Worm (Caenorhabditis elegans): ENCODE measurements around the gene srt-17.

Gene srt-17

DNA sequence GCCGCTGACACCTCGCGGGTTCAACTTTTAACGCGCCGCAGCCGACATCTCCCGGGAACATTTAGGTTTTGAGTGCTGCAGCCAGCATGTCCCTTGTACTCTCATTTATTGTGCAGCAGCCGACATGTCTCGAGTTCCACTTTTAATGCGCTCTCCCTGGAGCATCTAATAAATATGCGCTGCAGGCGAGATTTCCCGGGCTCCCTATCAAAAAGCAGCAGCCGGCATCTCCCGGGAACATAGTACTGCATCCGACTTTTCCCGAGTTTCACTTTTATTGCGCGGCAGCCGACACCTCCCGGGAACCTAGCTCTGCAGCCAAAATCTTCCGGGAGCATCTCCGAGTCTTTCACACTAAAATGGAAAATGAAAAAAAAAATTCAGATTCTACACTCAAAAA lies 3.8 kb downstream of the srt-17 start:
- no peak for TF ChIP-seq hmbx-1 (tag; optimal IDR thresholded peaks at IDR 0.05)
- TF ChIP-seq B0310.2 (tag; optimal IDR thresholded peaks at IDR 0.05): no peak
- no peak for TF ChIP-seq tbx-37 (GFP tag; conservative IDR thresholded peaks at IDR 0.05)
- TF ChIP-seq ets-7 (tag; optimal IDR thresholded peaks at IDR 0.05): no peak
- TF ChIP-seq hnd-1 (tag; optimal IDR thresholded peaks at IDR 0.05): no peak
- TF ChIP-seq aly-1 (tag; optimal IDR thresholded peaks at IDR 0.05): no peak
- no peak for TF ChIP-seq sea-1 (GFP tag; conservative IDR thresholded peaks at IDR 0.05)

DNA sequence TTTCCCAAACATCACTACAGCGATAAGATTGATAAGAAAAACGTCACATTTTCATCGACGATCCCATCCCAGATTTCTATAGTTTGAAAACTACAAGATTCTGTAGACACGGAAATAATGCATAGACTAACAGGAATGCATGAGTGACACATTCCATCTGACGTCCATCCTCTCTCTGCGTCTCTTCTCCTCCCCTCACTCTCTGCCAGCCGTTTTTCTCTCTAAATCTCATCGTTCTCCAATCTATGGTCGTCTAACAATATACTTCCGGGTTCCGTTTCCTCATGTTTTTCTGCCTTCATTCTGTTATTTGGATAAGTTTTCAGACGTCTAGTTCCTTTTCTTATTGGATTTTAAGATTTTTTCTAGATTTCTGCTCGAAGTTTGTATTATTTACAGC lies 5.8 kb downstream of the srt-17 start, which contains the start of gene F48G7.4:
F48G7.4 (plus strand) TSS at position 400 of the 400 bp plus-strand sequence.
- TF ChIP-seq F13C5.2 (tag; optimal IDR thresholded peaks at IDR 0.05): no peak

DNA sequence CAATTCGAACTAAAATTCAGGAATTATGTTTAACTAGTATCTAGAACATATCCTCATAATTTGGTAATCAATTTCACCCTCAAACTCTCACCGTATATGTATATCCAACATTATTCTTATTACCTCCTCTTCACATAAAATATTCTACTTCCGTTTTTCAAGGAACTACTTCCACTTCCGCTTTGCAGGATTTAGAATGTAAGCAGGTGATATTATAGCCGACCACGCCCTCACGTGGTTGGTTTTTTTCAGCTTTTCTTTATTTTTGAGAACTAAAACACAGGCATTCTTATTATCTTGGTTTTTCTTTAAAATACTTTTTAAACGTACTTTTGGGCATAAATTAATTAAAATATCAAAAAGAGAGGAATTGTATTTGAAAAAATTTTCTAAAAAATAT lies 6.9 kb downstream of the srt-17 start:
- TF ChIP-seq scrt-1 (GFP tag; IDR thresholded peaks at IDR 0.05) (no peak), tbx-37 (GFP tag; conservative IDR thresholded peaks at IDR 0.05) (no peak), ceh-13 (GFP tag; optimal IDR thresholded peaks at IDR 0.05) (no peak), pes-1 (GFP tag; IDR thresholded peaks at IDR 0.05) (no peak)

DNA sequence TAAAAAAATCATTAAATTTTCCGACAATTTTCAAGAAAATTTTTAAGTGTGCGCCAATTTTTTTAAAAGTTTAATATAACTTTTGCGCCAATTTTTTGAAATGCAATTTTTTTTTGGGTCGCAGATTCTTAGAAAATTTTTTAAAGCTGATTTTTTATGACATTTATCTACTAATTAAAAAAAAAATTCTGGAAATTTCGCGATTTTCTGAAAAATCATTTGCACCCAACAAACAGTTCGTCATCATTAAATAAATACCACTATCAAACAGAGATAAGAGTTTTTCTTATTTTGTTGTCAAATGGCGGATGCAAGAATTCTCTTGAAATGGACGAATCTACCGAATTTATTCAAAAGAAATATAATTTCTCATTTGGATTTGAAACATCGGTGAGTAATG lies 9.5 kb downstream of the srt-17 start, which contains the start of gene F48G7.13:
F48G7.13 (plus strand) TSS at position 301 of the 400 bp plus-strand sequence.
- TF ChIP-seq F13C5.2 (tag; optimal IDR thresholded peaks at IDR 0.05) (no peak), ama-1 (optimal IDR thresholded peaks at IDR 0.05) (no peak)

DNA sequence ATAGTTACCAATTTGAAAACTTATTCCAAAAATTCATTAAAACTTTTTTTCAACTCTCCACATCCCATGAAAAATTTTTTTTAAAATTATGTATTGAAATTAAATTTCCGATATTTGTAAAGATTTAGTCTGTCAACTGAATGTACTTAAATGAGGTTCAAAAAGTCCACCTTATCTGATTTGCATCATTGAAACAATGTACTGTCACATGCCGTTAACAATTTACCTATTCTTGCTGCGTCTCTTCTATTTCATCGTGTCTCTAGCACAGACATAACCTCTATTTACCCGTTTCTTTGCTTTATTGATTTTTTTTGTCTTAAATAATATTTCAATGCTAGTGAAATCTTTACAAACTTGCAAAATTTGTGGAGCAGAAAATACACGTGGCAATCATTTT lies 14.6 kb downstream of the srt-17 start, which contains the start of gene nhr-90:
nhr-90 (plus strand) TSS at position 296 of the 400 bp plus-strand sequence.
- TF ChIP-seq scrt-1 (GFP tag; IDR thresholded peaks at IDR 0.05) (no peak), pes-1 (GFP tag; IDR thresholded peaks at IDR 0.05) (no peak), tbx-11 (GFP tag; IDR thresholded peaks at IDR 0.05) (no peak), ets-7 (tag; optimal IDR thresholded peaks at IDR 0.05) (no peak), ama-1 (optimal IDR thresholded peaks at IDR 0.05) (no peak), hmg-4 (GFP tag; optimal IDR thresholded peaks at IDR 0.05) (no peak), aly-1 (tag; optimal IDR thresholded peaks at IDR 0.05) (no peak)

DNA sequence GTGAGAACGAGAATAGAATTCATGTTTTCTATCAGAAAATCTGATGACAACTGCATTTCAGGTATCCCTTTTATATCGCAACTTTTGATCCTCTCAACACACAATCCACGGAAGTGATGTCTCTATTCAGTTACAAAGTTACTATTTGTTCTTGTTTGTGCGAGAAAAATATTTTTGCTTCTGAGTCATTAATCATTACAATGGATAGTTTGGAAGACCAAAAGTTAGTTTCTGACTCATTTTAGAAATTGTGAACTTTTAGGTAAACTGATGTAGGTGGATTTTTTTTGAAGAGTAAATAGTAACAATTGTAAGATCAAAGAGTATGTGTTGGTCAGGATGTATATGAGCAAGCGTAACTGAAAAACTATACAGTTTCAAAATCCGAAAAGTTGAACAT lies 15.2 kb downstream of the srt-17 start, which contains the start of gene srlf-36:
srlf-36 (minus strand) TSS at position 101 of the 400 bp plus-strand sequence.
- TF ChIP-seq ceh-36 (tag; optimal IDR thresholded peaks at IDR 0.05) (no peak), tbx-11 (GFP tag; IDR thresholded peaks at IDR 0.05) (no peak), hmg-4 (GFP tag; optimal IDR thresholded peaks at IDR 0.05) (no peak), B0310.2 (tag; optimal IDR thresholded peaks at IDR 0.05) (no peak), ets-7 (tag; optimal IDR thresholded peaks at IDR 0.05) (no peak), F13C5.2 (tag; optimal IDR thresholded peaks at IDR 0.05) (no peak), pes-1 (GFP tag; IDR thresholded peaks at IDR 0.05) (no peak), tra-4 (tag; optimal IDR thresholded peaks at IDR 0.05) (no peak), tbx-37 (GFP tag; conservative IDR thresholded peaks at IDR 0.05) (no peak), hmbx-1 (tag; optimal IDR thresholded peaks at IDR 0.05) (no peak), ama-1 (optimal IDR thresholded peaks at IDR 0.05) (no peak)

DNA sequence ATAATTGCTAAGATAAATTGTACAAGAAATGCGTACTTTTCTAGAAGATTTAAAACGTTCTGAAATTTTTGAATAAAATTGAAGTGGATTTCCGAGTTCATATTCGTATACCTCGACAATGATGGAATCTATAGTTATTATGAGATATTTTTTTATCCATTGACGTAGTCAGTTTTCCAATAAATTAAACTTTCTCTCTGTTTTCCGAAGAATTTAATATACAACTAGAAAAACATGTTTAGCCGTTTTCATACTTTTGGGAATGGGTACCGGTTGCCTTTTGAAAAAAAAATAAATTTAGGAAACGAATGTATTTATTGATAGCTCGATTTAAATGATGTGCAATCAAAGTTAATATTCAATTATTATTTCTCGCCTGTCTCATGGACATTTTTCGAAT lies 16.0 kb downstream of the srt-17 start, which contains the start of gene srw-109:
srw-109 (minus strand) TSS at position 101 of the 400 bp plus-strand sequence.
- no peak for TF ChIP-seq tbx-11 (GFP tag; IDR thresholded peaks at IDR 0.05)
- no peak for TF ChIP-seq scrt-1 (GFP tag; IDR thresholded peaks at IDR 0.05)
- no peak for TF ChIP-seq aly-1 (tag; optimal IDR thresholded peaks at IDR 0.05)
- no peak for TF ChIP-seq F13C5.2 (tag; optimal IDR thresholded peaks at IDR 0.05)
- no peak for TF ChIP-seq hnd-1 (tag; optimal IDR thresholded peaks at IDR 0.05)
- no peak for TF ChIP-seq tra-4 (tag; optimal IDR thresholded peaks at IDR 0.05)
- TF ChIP-seq sea-1 (GFP tag; conservative IDR thresholded peaks at IDR 0.05): no peak
- no peak for TF ChIP-seq ama-1 (optimal IDR thresholded peaks at IDR 0.05)
- no peak for TF ChIP-seq hmbx-1 (tag; optimal IDR thresholded peaks at IDR 0.05)
- no peak for TF ChIP-seq tbx-37 (GFP tag; conservative IDR thresholded peaks at IDR 0.05)
- TF ChIP-seq ceh-13 (GFP tag; optimal IDR thresholded peaks at IDR 0.05): no peak
- no peak for TF ChIP-seq ceh-36 (tag; optimal IDR thresholded peaks at IDR 0.05)
- TF ChIP-seq ets-7 (tag; optimal IDR thresholded peaks at IDR 0.05): no peak
- no peak for TF ChIP-seq pes-1 (GFP tag; IDR thresholded peaks at IDR 0.05)
- no peak for TF ChIP-seq hmg-4 (GFP tag; optimal IDR thresholded peaks at IDR 0.05)
- TF ChIP-seq flt-1 (GFP tag; IDR thresholded peaks at IDR 0.05): no peak
- TF ChIP-seq B0310.2 (tag; optimal IDR thresholded peaks at IDR 0.05): no peak

DNA sequence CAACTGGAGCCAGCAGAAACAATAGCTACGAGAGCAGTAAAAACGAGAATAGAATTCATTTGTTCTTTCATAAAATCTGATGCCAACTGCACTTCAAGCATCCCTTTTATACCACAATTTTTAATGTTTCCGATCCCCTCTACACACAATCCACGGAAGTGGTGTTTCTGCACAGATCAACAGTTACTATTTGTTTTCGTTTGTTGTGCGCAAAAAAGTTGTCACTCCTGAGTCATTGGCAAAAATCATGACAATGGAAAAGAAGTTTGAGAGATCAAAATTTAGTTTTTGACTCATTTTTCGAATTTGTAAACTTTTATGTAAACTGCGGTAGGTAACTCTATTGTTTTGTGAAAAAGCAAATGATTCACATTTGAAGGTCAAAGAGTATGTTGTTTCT lies 20.7 kb downstream of the srt-17 start, which contains the start of gene srlf-37:
srlf-37 (minus strand) TSS at position 101 of the 400 bp plus-strand sequence.
- TF ChIP-seq tbx-11 (GFP tag; IDR thresholded peaks at IDR 0.05): no peak
- TF ChIP-seq hmg-4 (GFP tag; optimal IDR thresholded peaks at IDR 0.05): no peak
- TF ChIP-seq hnd-1 (tag; optimal IDR thresholded peaks at IDR 0.05): no peak
- no peak for TF ChIP-seq flt-1 (GFP tag; IDR thresholded peaks at IDR 0.05)
- TF ChIP-seq ceh-13 (GFP tag; optimal IDR thresholded peaks at IDR 0.05): no peak
- no peak for TF ChIP-seq F13C5.2 (tag; optimal IDR thresholded peaks at IDR 0.05)
- TF ChIP-seq scrt-1 (GFP tag; IDR thresholded peaks at IDR 0.05): no peak
- TF ChIP-seq B0310.2 (tag; optimal IDR thresholded peaks at IDR 0.05): no peak
- no peak for TF ChIP-seq ceh-36 (tag; optimal IDR thresholded peaks at IDR 0.05)
- TF ChIP-seq ets-7 (tag; optimal IDR thresholded peaks at IDR 0.05): no peak

DNA sequence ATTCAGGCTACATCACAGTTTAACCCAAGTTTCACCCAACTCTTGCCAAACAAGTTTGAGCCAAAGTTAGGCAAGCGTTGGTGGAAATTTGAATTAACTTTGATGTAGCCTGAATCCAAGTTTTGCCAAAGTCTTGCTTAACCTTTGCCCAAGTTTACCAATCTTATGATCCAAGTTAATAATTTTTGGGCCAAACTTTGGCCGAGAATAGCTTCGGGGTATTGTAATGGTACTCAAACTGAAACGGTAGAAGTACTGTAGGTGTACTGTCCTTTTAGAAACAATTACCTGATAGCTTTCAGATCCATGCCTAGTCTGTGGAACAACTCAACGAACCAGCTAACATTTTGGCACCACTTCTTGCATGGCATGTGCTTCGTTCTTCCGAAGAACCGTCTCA lies 24.6 kb downstream of the srt-17 start, which contains the start of gene nhr-251:
nhr-251 (plus strand) TSS at position 301 of the 400 bp plus-strand sequence.
- TF ChIP-seq B0310.2 (tag; optimal IDR thresholded peaks at IDR 0.05): no peak
- TF ChIP-seq ceh-36 (tag; optimal IDR thresholded peaks at IDR 0.05): no peak
- no peak for TF ChIP-seq hnd-1 (tag; optimal IDR thresholded peaks at IDR 0.05)
- TF ChIP-seq ets-7 (tag; optimal IDR thresholded peaks at IDR 0.05): no peak
- no peak for TF ChIP-seq scrt-1 (GFP tag; IDR thresholded peaks at IDR 0.05)
- no peak for TF ChIP-seq F13C5.2 (tag; optimal IDR thresholded peaks at IDR 0.05)
- TF ChIP-seq tbx-11 (GFP tag; IDR thresholded peaks at IDR 0.05): no peak
- TF ChIP-seq flt-1 (GFP tag; IDR thresholded peaks at IDR 0.05): no peak
- no peak for TF ChIP-seq hmbx-1 (tag; optimal IDR thresholded peaks at IDR 0.05)
- TF ChIP-seq aly-1 (tag; optimal IDR thresholded peaks at IDR 0.05): no peak
